Worm (Caenorhabditis elegans): ENCODE data around the gene ZC302.3.

DNA sequence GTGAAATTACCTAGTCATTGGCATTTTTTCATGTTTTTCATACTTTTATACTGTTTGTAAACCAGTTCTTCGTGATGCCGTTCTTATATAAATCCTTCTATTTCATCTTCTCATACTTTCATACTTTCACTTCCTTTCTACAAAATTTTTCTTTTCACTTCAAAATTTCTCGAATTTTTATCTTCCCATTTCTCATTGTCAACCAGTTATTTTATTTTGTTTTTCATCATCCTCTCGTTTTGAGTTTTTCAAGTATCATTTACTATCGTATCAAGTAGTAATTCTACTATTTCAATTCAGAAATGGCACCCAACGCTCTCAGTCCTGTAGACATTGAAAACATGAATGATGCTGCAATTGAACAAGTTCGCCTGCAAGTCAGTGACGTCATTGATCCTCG, 17.4 kb upstream of the ZC302.3 start, which contains the start of gene F28H7.8:
- no peak for TF ChIP-seq mab-5 (tag; optimal IDR thresholded peaks at IDR 0.05)
- no peak for TF ChIP-seq nhr-237 (tag; optimal IDR thresholded peaks at IDR 0.05)
- TF ChIP-seq ztf-11 (tag; optimal IDR thresholded peaks at IDR 0.05): no peak
- no peak for TF ChIP-seq zag-1 (tag; optimal IDR thresholded peaks at IDR 0.05)
- no peak for TF ChIP-seq nhr-12 (tag; optimal IDR thresholded peaks at IDR 0.05)
- TF ChIP-seq mdl-1 (tag; optimal IDR thresholded peaks at IDR 0.05): no peak
- no peak for TF ChIP-seq R02D3.7 (tag; optimal IDR thresholded peaks at IDR 0.05)
- no peak for TF ChIP-seq unc-39 (tag; optimal IDR thresholded peaks at IDR 0.05)
- no peak for TF ChIP-seq skn-1 (tag; optimal IDR thresholded peaks at IDR 0.05)
- TF ChIP-seq ceh-82 (tag; optimal IDR thresholded peaks at IDR 0.05): no peak
- TF ChIP-seq ceh-16 (tag; optimal IDR thresholded peaks at IDR 0.05): no peak
- TF ChIP-seq dmd-4 (tag; optimal IDR thresholded peaks at IDR 0.05): no peak
- no peak for TF ChIP-seq ama-1 (optimal IDR thresholded peaks at IDR 0.05)

Data from whole organism, L2 larva.